Worm (Caenorhabditis elegans) whole organism, early embryonic: ENCODE data around the gene srab-4.

ENCODE experiments used
- F13C5.2 ChIP-seq: sonication (generic microtip); optimal IDR thresholded peaks from 2 replicates; lab custom pipeline; 2017; ENCODE audit warnings: mild to moderate bottlenecking, missing genetic modification characterization, inconsistent platforms, missing compliant biosample characterization
- ama-1 ChIP-seq: fragments of 150-350 bp; optimal IDR thresholded peaks from 2 replicates; lab custom pipeline; 2014
- ceh-13 ChIP-seq: fragments of 200-800 bp; sonication (Bioruptor generic); optimal IDR thresholded peaks from 2 replicates; lab custom pipeline; 2018; ENCODE audit warnings: mild to moderate bottlenecking, missing genetic modification characterization, missing compliant biosample characterization
- ceh-36 ChIP-seq: sonication (generic microtip); optimal IDR thresholded peaks from 2 replicates; lab custom pipeline; 2016; ENCODE audit warnings: missing genetic modification characterization, inconsistent platforms, missing compliant biosample characterization
- ets-7 ChIP-seq: sonication (generic microtip); optimal IDR thresholded peaks from 2 replicates; lab custom pipeline; 2016; ENCODE audit warnings: missing genotype, missing genetic modification characterization, missing compliant biosample characterization
- flt-1 ChIP-seq: fragments of 200-800 bp; sonication (Bioruptor generic); IDR thresholded peaks from 2 replicates; pipeline ENCODE4 v1.3.6; 2022; ENCODE audit warnings: missing genetic modification characterization, missing compliant biosample characterization
- pes-1 ChIP-seq: fragments of 200-800 bp; sonication (Bioruptor generic); IDR thresholded peaks from 2 replicates; pipeline ENCODE4 v1.3.6; 2022; ENCODE audit warnings: missing genetic modification reagents, missing genetic modification characterization, missing compliant biosample characterization
- tbx-11 ChIP-seq: fragments of 200-800 bp; sonication (Bioruptor generic); IDR thresholded peaks from 2 replicates; pipeline ENCODE4 v1.3.6; 2022; ENCODE audit warnings: missing genetic modification characterization, missing compliant biosample characterization
- tbx-37 ChIP-seq: fragments of 200-800 bp; sonication (Bioruptor generic); conservative IDR thresholded peaks from 2 replicates; pipeline ENCODE4 v1.3.6; 2022; ENCODE audit warnings: missing genetic modification reagents, missing genetic modification characterization, missing compliant biosample characterization

DNA sequence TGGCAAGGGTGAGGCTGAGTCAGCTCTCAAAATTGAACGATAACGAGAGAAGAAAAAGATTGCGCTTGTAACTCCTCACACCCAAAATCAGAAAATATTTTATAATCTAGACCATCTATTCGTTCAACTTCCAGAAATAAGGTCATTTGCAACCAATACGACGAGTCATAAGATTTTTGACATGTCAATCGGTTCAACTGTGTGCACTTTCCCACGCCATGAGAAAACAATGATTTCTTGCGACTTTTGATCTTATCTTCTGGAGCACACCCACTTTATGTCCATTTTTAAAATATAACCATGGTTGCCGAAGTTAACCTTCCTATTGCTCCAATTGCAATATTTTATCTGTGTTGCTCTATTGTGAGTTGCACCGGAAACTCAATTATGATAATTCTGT, 13.1 kb downstream of the srab-4 start, which contains the start of gene srsx-32:
- TF ChIP-seq ama-1 (lab: Kevin White, UChicago) (no peak), ceh-36 (tag; lab: Kevin White, UChicago) (no peak), ets-7 (tag; lab: Kevin White, UChicago) (no peak), ceh-13 (GFP tag; lab: Kevin White, UChicago) (no peak), tbx-11 (no peak), pes-1 (GFP tag; lab: Robert Waterston, UW) (no peak), flt-1 (GFP tag; lab: Robert Waterston, UW) (no peak), tbx-37 (GFP tag; lab: Robert Waterston, UW) (no peak), F13C5.2 (no peak)
